Fruit fly (Drosophila melanogaster) whole organism, embryonic: ENCODE data around the gene CG3909.
A peak's percentile ranks its signal among the peaks of the same experiment; 100 is the strongest.

Source experiments
- CG1024 ChIP-seq: fragments of 200-800 bp; sonication (Bioruptor generic); IDR thresholded peaks from 2 replicates; pipeline ENCODE4 v1.3.6; 2022; ENCODE audit warnings: missing biosample characterization, missing genetic modification characterization
- CG10431 ChIP-seq: fragments of 200-800 bp; sonication (Bioruptor generic); optimal IDR thresholded peaks from 3 replicates; lab custom pipeline; 2018; ENCODE audit warnings: missing biosample characterization, mild to moderate bottlenecking, missing genetic modification characterization
- CG12744 ChIP-seq: fragments of 200-800 bp; sonication (Bioruptor generic); optimal IDR thresholded peaks from 2 replicates; lab custom pipeline; 2016; ENCODE audit warnings: missing biosample characterization, missing genetic modification characterization
- CG14050 ChIP-seq: fragments of 200-800 bp; sonication (Bioruptor generic); IDR thresholded peaks from 3 replicates; pipeline ENCODE4 v1.3.6; 2022; ENCODE audit warnings: missing biosample characterization, missing genetic modification characterization
- CG15696 ChIP-seq: fragments of 200-800 bp; sonication (Bioruptor generic); optimal IDR thresholded peaks from 2 replicates; lab custom pipeline; 2019; ENCODE audit warnings: missing biosample characterization, mild to moderate bottlenecking, missing genetic modification characterization, moderate library complexity
- CG1832 ChIP-seq: fragments of 200-800 bp; sonication (Bioruptor generic); optimal IDR thresholded peaks from 2 replicates; lab custom pipeline; 2017; ENCODE audit warnings: missing biosample characterization, mild to moderate bottlenecking, missing genetic modification characterization, inconsistent platforms
- CG18476 ChIP-seq: fragments of 200-800 bp; sonication (Bioruptor generic); optimal IDR thresholded peaks from 2 replicates; lab custom pipeline; 2016; ENCODE audit warnings: missing biosample characterization, mild to moderate bottlenecking, missing genetic modification characterization
- CG2120 ChIP-seq: fragments of 200-800 bp; sonication (Bioruptor generic); optimal IDR thresholded peaks from 3 replicates; lab custom pipeline; 2016; ENCODE audit warnings: missing biosample characterization, missing genetic modification characterization
- CG2678 ChIP-seq: fragments of 200-800 bp; sonication (Bioruptor generic); optimal IDR thresholded peaks from 3 replicates; lab custom pipeline; 2019; ENCODE audit warnings: missing biosample characterization, mild to moderate bottlenecking, missing genetic modification characterization, moderate library complexity
- CG7987 ChIP-seq: fragments of 200-800 bp; sonication (Bioruptor generic); optimal IDR thresholded peaks from 2 replicates; lab custom pipeline; 2018; ENCODE audit warnings: missing biosample characterization, mild to moderate bottlenecking, missing genetic modification characterization, moderate library complexity
- CG8388 ChIP-seq: fragments of 200-800 bp; sonication (Bioruptor generic); optimal IDR thresholded peaks from 2 replicates; lab custom pipeline; 2019; ENCODE audit warnings: missing biosample characterization, mild to moderate bottlenecking, missing genetic modification characterization, moderate library complexity
- CG8924 ChIP-seq: fragments of 200-800 bp; optimal IDR thresholded peaks from 3 replicates; lab custom pipeline; 2019; ENCODE audit warnings: missing biosample characterization, mild to moderate bottlenecking, missing genetic modification characterization, moderate library complexity
- CG9437 ChIP-seq: fragments of 200-800 bp; sonication (Bioruptor generic); optimal IDR thresholded peaks from 2 replicates; lab custom pipeline; 2018; ENCODE audit warnings: missing biosample characterization, mild to moderate bottlenecking, missing genetic modification characterization
- CG9817 ChIP-seq: fragments of 200-800 bp; sonication (Bioruptor generic); optimal IDR thresholded peaks from 2 replicates; lab custom pipeline; 2018; ENCODE audit warnings: missing biosample characterization, mild to moderate bottlenecking, missing genetic modification characterization, moderate library complexity
- CG9876 ChIP-seq: fragments of 200-800 bp; sonication (Bioruptor generic); optimal IDR thresholded peaks from 2 replicates; lab custom pipeline; 2016; ENCODE audit warnings: missing biosample characterization, missing genetic modification characterization
- CG9932 ChIP-seq: fragments of 200-800 bp; sonication (Bioruptor generic); IDR thresholded peaks from 2 replicates; pipeline ENCODE4 v1.3.6; 2022; ENCODE audit warnings: missing biosample characterization, missing genetic modification characterization
- Camta ChIP-seq: fragments of 200-800 bp; sonication (Bioruptor generic); optimal IDR thresholded peaks from 2 replicates; lab custom pipeline; 2016; ENCODE audit warnings: missing biosample characterization, missing genetic modification characterization
- HLHmδ ChIP-seq: fragments of 200-800 bp; sonication (Bioruptor generic); optimal IDR thresholded peaks from 2 replicates; lab custom pipeline; 2018; ENCODE audit warnings: missing biosample characterization, mild to moderate bottlenecking, missing genetic modification characterization, moderate library complexity
- Meics ChIP-seq: fragments of 200-800 bp; sonication (Bioruptor generic); optimal IDR thresholded peaks from 2 replicates; lab custom pipeline; 2017; ENCODE audit warnings: missing biosample characterization, mild to moderate bottlenecking, missing genetic modification characterization
- Ptx1 ChIP-seq: fragments of 200-800 bp; sonication (Bioruptor generic); IDR thresholded peaks from 2 replicates; pipeline ENCODE4 v1.3.6; 2022; ENCODE audit warnings: missing biosample characterization, missing genetic modification characterization
- Sox100B ChIP-seq: fragments of 200-800 bp; sonication (Bioruptor generic); optimal IDR thresholded peaks from 3 replicates; lab custom pipeline; 2018; ENCODE audit warnings: missing biosample characterization, mild to moderate bottlenecking, missing genetic modification characterization
- Tbp ChIP-seq: fragments of >200 bp; optimal IDR thresholded peaks from 2 replicates; lab custom pipeline; 2018; ENCODE audit warnings: missing biosample characterization, missing genetic modification characterization
- Usf ChIP-seq: fragments of 200-800 bp; sonication (Bioruptor generic); optimal IDR thresholded peaks from 2 replicates; lab custom pipeline; 2017; ENCODE audit warnings: missing genotype, missing biosample characterization, missing genetic modification characterization
- Vsx1 ChIP-seq: fragments of 200-800 bp; sonication (Bioruptor generic); optimal IDR thresholded peaks from 2 replicates; lab custom pipeline; 2017; ENCODE audit warnings: missing biosample characterization, mild to moderate bottlenecking, missing genetic modification characterization, missing genetic modification reagents
- ap ChIP-seq: fragments of 200-800 bp; sonication (Bioruptor generic); IDR thresholded peaks from 2 replicates; pipeline ENCODE4 v1.3.6; 2022; ENCODE audit warnings: missing biosample characterization, missing genetic modification characterization
- ara ChIP-seq: fragments of 200-800 bp; sonication (Bioruptor generic); IDR thresholded peaks from 2 replicates; pipeline ENCODE4 v1.3.6; 2022; ENCODE audit warnings: missing biosample characterization, missing genetic modification characterization
- bbx ChIP-seq: fragments of 200-800 bp; sonication (Bioruptor generic); IDR thresholded peaks from 2 replicates; pipeline ENCODE4 v1.3.6; 2022; ENCODE audit warnings: missing biosample characterization, missing genetic modification characterization; ENCODE audit not compliant: partially characterized antibody
- bcd ChIP-seq: fragments of 200-800 bp; sonication (Bioruptor generic); optimal IDR thresholded peaks from 2 replicates; lab custom pipeline; 2017; ENCODE audit warnings: missing biosample characterization, mild to moderate bottlenecking, missing genetic modification characterization
- crol ChIP-seq: fragments of 200-800 bp; sonication (Bioruptor generic); IDR thresholded peaks from 2 replicates; pipeline ENCODE4 v1.3.6; 2022; ENCODE audit warnings: missing biosample characterization, missing genetic modification characterization
- cwo ChIP-seq: fragments of 200-800 bp; sonication (Bioruptor generic); optimal IDR thresholded peaks from 3 replicates; lab custom pipeline; 2017; ENCODE audit warnings: missing biosample characterization, missing genetic modification characterization, mild to moderate bottlenecking, moderate library complexity, missing genetic modification reagents
- da ChIP-seq: fragments of 200-800 bp; sonication (Bioruptor generic); optimal IDR thresholded peaks from 2 replicates; lab custom pipeline; 2016; ENCODE audit warnings: missing biosample characterization, missing genetic modification characterization
- dimm ChIP-seq: fragments of 200-800 bp; sonication (Bioruptor generic); IDR thresholded peaks from 2 replicates; pipeline ENCODE4 v1.3.6; 2022; ENCODE audit warnings: missing biosample characterization, missing genetic modification characterization
- dm ChIP-seq: fragments of 200-800 bp; sonication (Bioruptor generic); optimal IDR thresholded peaks from 3 replicates; lab custom pipeline; 2016; ENCODE audit warnings: missing biosample characterization, missing genetic modification characterization
- dpn ChIP-seq, 2 experiments: fragments of 200-800 bp; sonication (Bioruptor generic); optimal IDR thresholded peaks; 3 replicates each; lab custom pipeline; 2016; ENCODE audit warnings: missing biosample characterization in 2 of 2, missing genetic modification characterization in 2 of 2
- exex ChIP-seq: fragments of 200-800 bp; sonication (Bioruptor generic); optimal IDR thresholded peaks from 4 replicates; lab custom pipeline; 2018; ENCODE audit warnings: missing biosample characterization, mild to moderate bottlenecking, missing genetic modification characterization, moderate library complexity
- hkb ChIP-seq, 2 experiments: fragments of 200-800 bp in 1 of 2; fragments of >200 bp in 1 of 2; sonication (Bioruptor generic) in 1 of 2; IDR thresholded peaks in 1 of 2; optimal IDR thresholded peaks in 1 of 2; 2 replicates each; pipeline versions ENCODE4 v1.3.6 to Lab custom; 2017 to 2022; ENCODE audit warnings: missing biosample characterization in 1 of 2, missing genetic modification characterization in 1 of 2
- knrl ChIP-seq: fragments of 200-800 bp; sonication (Bioruptor generic); IDR thresholded peaks from 3 replicates; pipeline ENCODE4 v1.3.6; 2022; ENCODE audit warnings: missing biosample characterization, missing genetic modification characterization; ENCODE audit not compliant: partially characterized antibody
- lilli ChIP-seq: fragments of 200-800 bp; sonication (Bioruptor generic); optimal IDR thresholded peaks from 3 replicates; lab custom pipeline; 2016; ENCODE audit warnings: missing biosample characterization, missing genetic modification characterization
- lmd ChIP-seq: fragments of 200-800 bp; sonication (Bioruptor generic); IDR thresholded peaks from 2 replicates; pipeline ENCODE4 v1.3.6; 2022; ENCODE audit warnings: missing biosample characterization, missing genetic modification characterization
- shn ChIP-seq: fragments of 200-800 bp; sonication (Bioruptor generic); optimal IDR thresholded peaks from 3 replicates; lab custom pipeline; 2016; ENCODE audit warnings: missing biosample characterization, missing genetic modification characterization
- unpg ChIP-seq: fragments of 200-800 bp; sonication (Bioruptor generic); optimal IDR thresholded peaks from 3 replicates; lab custom pipeline; 2018; ENCODE audit warnings: missing biosample characterization, mild to moderate bottlenecking, missing genetic modification characterization, moderate library complexity
- vfl ChIP-seq: fragments of 200-800 bp; sonication (Bioruptor generic); optimal IDR thresholded peaks from 2 replicates; lab custom pipeline; 2016; ENCODE audit warnings: missing biosample characterization, missing genetic modification characterization
- zfh1 ChIP-seq: fragments of 200-800 bp; sonication (Bioruptor generic); IDR thresholded peaks from 3 replicates; pipeline ENCODE4 v1.3.6; 2022; ENCODE audit warnings: missing biosample characterization, missing genetic modification characterization

Gene CG3909

dm6 chr3R:10087206-10087927 lies 44.3 kb downstream of the CG3909 start (continued):
- TF ChIP-seq CG15696 (tag; lab: Kevin White, UChicago) = no peak
- TF ChIP-seq CG2678 (tag; lab: Kevin White, UChicago) = peak; percentile 73
- TF ChIP-seq dpn (GFP tag; optimal IDR thresholded peaks at IDR 0.05; lab: Kevin White, UChicago) = peak; percentile 71 to 82
- no peak for TF ChIP-seq CG18476 (GFP tag; lab: Kevin White, UChicago)
- peak; percentile 77 for TF ChIP-seq bcd
- peak; percentile 56; the same call in 1 of the 2 replicates for TF ChIP-seq CG1024 (GFP tag; lab: Robert Waterston, UW)
- TF ChIP-seq knrl = 0 out of 3 replicates have a peak, but pooled peaks have one; percentile 16
- TF ChIP-seq Vsx1 (GFP tag; lab: Kevin White, UChicago) = no peak
- peak; percentile 73 for TF ChIP-seq Camta (GFP tag; lab: Kevin White, UChicago)
- peak; percentile 32 for TF ChIP-seq dm (GFP tag; lab: Kevin White, UChicago)
- TF ChIP-seq Tbp = no peak
- TF ChIP-seq CG10431 (GFP tag; lab: Kevin White, UChicago) = no peak
- TF ChIP-seq CG2120 (GFP tag; lab: Kevin White, UChicago) = peak; percentile 85
- TF ChIP-seq bbx = no peak
- TF ChIP-seq CG9876 (GFP tag; lab: Kevin White, UChicago) = peak; percentile 65
- peak; percentile 5 for TF ChIP-seq exex
- TF ChIP-seq lmd (GFP tag; lab: Robert Waterston, UW) = peak; percentile 78
- TF ChIP-seq shn (GFP tag; lab: Kevin White, UChicago) = peak; percentile 31
- TF ChIP-seq cwo = peak; percentile 66
- no peak for TF ChIP-seq hkb (optimal IDR thresholded peaks at IDR 0.05; lab: Kevin White, UChicago)
- TF ChIP-seq hkb (GFP tag; IDR thresholded peaks at IDR 0.05; lab: Robert Waterston, UW) = peak; percentile 58
- TF ChIP-seq Ptx1 (GFP tag; lab: Robert Waterston, UW) = peak; percentile 75
- no peak for TF ChIP-seq CG9437
- peak; percentile 80 for TF ChIP-seq CG1832 (GFP tag; lab: Kevin White, UChicago)
- no peak for TF ChIP-seq vfl (GFP tag; lab: Kevin White, UChicago)
- TF ChIP-seq CG14050 = peak; percentile 39; the same call in 2 of the 3 replicates
- peak; percentile 19 for TF ChIP-seq CG7987 (GFP tag; lab: Kevin White, UChicago)
- TF ChIP-seq ap (GFP tag; lab: Robert Waterston, UW) = peak; percentile 52; the same call in 1 of the 2 replicates
- peak; percentile 66; the same call in 2 of the 3 replicates for TF ChIP-seq zfh1 (GFP tag; lab: Robert Waterston, UW)
- TF ChIP-seq CG12744 = no peak
- TF ChIP-seq CG9932 (GFP tag; lab: Robert Waterston, UW) = peak; percentile 67
- TF ChIP-seq CG8388 = peak; percentile 37
- no peak for TF ChIP-seq crol (GFP tag; lab: Robert Waterston, UW)
- no peak for TF ChIP-seq dimm (GFP tag; lab: Robert Waterston, UW)
- no peak for TF ChIP-seq HLHmδ (GFP tag; lab: Kevin White, UChicago)
- TF ChIP-seq CG9817 = peak; percentile 28
- TF ChIP-seq lilli (GFP tag; lab: Kevin White, UChicago) = peak; percentile 77
- TF ChIP-seq Meics = peak; percentile 75
- peak; percentile 20 for TF ChIP-seq Sox100B (GFP tag; lab: Kevin White, UChicago)
- TF ChIP-seq ara = peak; percentile 40; the same call in 1 of the 2 replicates
- TF ChIP-seq Usf = no peak
- peak; percentile 35 for TF ChIP-seq CG8924 (tag; lab: Kevin White, UChicago)
- TF ChIP-seq unpg (GFP tag; lab: Kevin White, UChicago) = peak; percentile 56
- TF ChIP-seq da (GFP tag; lab: Kevin White, UChicago) = peak; percentile 54
